Fruit fly (Drosophila melanogaster): ENCODE measurements around the gene CG31008.

Gene CG31008

DNA sequence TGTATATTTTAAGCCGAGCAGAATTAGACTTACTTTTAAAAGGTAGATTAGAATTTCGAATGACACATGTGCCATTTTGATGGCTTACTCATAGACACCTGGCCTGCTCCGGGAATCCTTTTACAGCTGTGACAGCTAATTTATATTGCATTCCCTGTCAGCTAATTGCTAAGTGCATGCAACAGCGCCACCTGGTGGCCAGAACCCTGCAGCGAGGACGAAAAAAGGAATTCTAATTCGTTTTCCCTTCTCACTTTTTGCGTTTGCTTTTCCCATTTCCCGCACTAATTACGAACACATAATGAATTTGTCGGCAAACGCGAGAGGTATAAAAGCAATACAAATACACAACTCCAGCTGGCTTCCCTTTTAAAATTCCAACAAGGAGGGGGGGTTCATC lies at the start of gene CG31008:
TSS of gene CG31008 (minus strand) at position 59 of the 400 bp plus-strand sequence.
- TF ChIP-seq Mnt (GFP tag; optimal IDR thresholded peaks at IDR 0.05) (no peak), Clk (GFP tag; optimal IDR thresholded peaks at IDR 0.05) (no peak), tj (GFP tag; optimal IDR thresholded peaks at IDR 0.05) (no peak), ovo (GFP tag; optimal IDR thresholded peaks at IDR 0.05) (no peak), CG11617 (GFP tag; optimal IDR thresholded peaks at IDR 0.05) (no peak), bab1 (GFP tag; optimal IDR thresholded peaks at IDR 0.05) (no peak), CG7101 (tag; optimal IDR thresholded peaks at IDR 0.05) (no peak), Hr96 (GFP tag; optimal IDR thresholded peaks at IDR 0.05) (no peak), pad (GFP tag; optimal IDR thresholded peaks at IDR 0.05) (no peak), cic (GFP tag; optimal IDR thresholded peaks at IDR 0.05) (no peak), CG5204 (GFP tag; optimal IDR thresholded peaks at IDR 0.05) (no peak), CG14711 (tag; optimal IDR thresholded peaks at IDR 0.05) (no peak), CG1620 (GFP tag; optimal IDR thresholded peaks at IDR 0.05) (no peak)

- TF ChIP-seq cnc (optimal IDR thresholded peaks at IDR 0.05) = no peak
- no peak for TF ChIP-seq CG7045 (GFP tag; optimal IDR thresholded peaks at IDR 0.05)
- no peak for TF ChIP-seq CG1620 (GFP tag; optimal IDR thresholded peaks at IDR 0.05)
- TF ChIP-seq Crg-1 (GFP tag; optimal IDR thresholded peaks at IDR 0.05) = no peak
- no peak for TF ChIP-seq bab1 (GFP tag; optimal IDR thresholded peaks at IDR 0.05)
- no peak for TF ChIP-seq CG14711 (tag; optimal IDR thresholded peaks at IDR 0.05)
- TF ChIP-seq ovo (GFP tag; optimal IDR thresholded peaks at IDR 0.05) = no peak
- TF ChIP-seq pad (GFP tag; optimal IDR thresholded peaks at IDR 0.05) = no peak
- no peak for TF ChIP-seq CG33017 (tag; optimal IDR thresholded peaks at IDR 0.05)
- no peak for TF ChIP-seq CG12768 (GFP tag; optimal IDR thresholded peaks at IDR 0.05)
- TF ChIP-seq Hr96 (GFP tag; optimal IDR thresholded peaks at IDR 0.05) = no peak
- TF ChIP-seq toe (GFP tag; optimal IDR thresholded peaks at IDR 0.05) = no peak
- no peak for TF ChIP-seq kay (GFP tag; ENCODE audit: borderline replicate concordance)
- TF ChIP-seq CG11617 (GFP tag; optimal IDR thresholded peaks at IDR 0.05) = no peak
- no peak for TF ChIP-seq CG5204 (GFP tag; optimal IDR thresholded peaks at IDR 0.05)
- TF ChIP-seq CG7101 (tag; optimal IDR thresholded peaks at IDR 0.05) = no peak
- no peak for TF ChIP-seq Mnt (GFP tag; optimal IDR thresholded peaks at IDR 0.05)
Observed at dm6 chr3R:31038473-31039424, 48.9 kb upstream of the CG31008 start, which contains the start of gene CanA1. Gene CanA1 (plus strand): TSS chr3R:31039374.

- TF ChIP-seq CG12768 (GFP tag; optimal IDR thresholded peaks at IDR 0.05) = no peak
- TF ChIP-seq tj (GFP tag; optimal IDR thresholded peaks at IDR 0.05) = no peak
- TF ChIP-seq CG14711 (tag; optimal IDR thresholded peaks at IDR 0.05) = no peak
- TF ChIP-seq Crg-1 (GFP tag; optimal IDR thresholded peaks at IDR 0.05) = no peak
- no peak for TF ChIP-seq CG1620 (GFP tag; optimal IDR thresholded peaks at IDR 0.05)
- no peak for TF ChIP-seq Hr96 (GFP tag; optimal IDR thresholded peaks at IDR 0.05)
- TF ChIP-seq CG7045 (GFP tag; optimal IDR thresholded peaks at IDR 0.05) = no peak
- TF ChIP-seq cic (GFP tag; optimal IDR thresholded peaks at IDR 0.05) = no peak
- TF ChIP-seq CG7101 (tag; optimal IDR thresholded peaks at IDR 0.05) = no peak
- no peak for TF ChIP-seq pad (GFP tag; optimal IDR thresholded peaks at IDR 0.05)
- no peak for TF ChIP-seq Mnt (GFP tag; optimal IDR thresholded peaks at IDR 0.05)
- no peak for TF ChIP-seq toe (GFP tag; optimal IDR thresholded peaks at IDR 0.05)
- TF ChIP-seq CG33017 (tag; optimal IDR thresholded peaks at IDR 0.05) = no peak
Observed at dm6 chr3R:31035046-31035445, 45.2 kb upstream of the CG31008 start, which contains the start of gene CG33773. Gene CG33773 (plus strand): TSS chr3R:31035346.

- TF ChIP-seq Crg-1 (GFP tag; optimal IDR thresholded peaks at IDR 0.05) = no peak
- no peak for TF ChIP-seq Clk (GFP tag; optimal IDR thresholded peaks at IDR 0.05)
- TF ChIP-seq Mnt (GFP tag; optimal IDR thresholded peaks at IDR 0.05) = no peak
- TF ChIP-seq kay (GFP tag; ENCODE audit: borderline replicate concordance) = no peak
- no peak for TF ChIP-seq CG11617 (GFP tag; optimal IDR thresholded peaks at IDR 0.05)
- no peak for TF ChIP-seq Hr96 (GFP tag; optimal IDR thresholded peaks at IDR 0.05)
- TF ChIP-seq CG1620 (GFP tag; optimal IDR thresholded peaks at IDR 0.05) = no peak
- TF ChIP-seq CG14711 (tag; optimal IDR thresholded peaks at IDR 0.05) = no peak
Observed at dm6 chr3R:31020762-31021161, 31.0 kb upstream of the CG31008 start.

DNA sequence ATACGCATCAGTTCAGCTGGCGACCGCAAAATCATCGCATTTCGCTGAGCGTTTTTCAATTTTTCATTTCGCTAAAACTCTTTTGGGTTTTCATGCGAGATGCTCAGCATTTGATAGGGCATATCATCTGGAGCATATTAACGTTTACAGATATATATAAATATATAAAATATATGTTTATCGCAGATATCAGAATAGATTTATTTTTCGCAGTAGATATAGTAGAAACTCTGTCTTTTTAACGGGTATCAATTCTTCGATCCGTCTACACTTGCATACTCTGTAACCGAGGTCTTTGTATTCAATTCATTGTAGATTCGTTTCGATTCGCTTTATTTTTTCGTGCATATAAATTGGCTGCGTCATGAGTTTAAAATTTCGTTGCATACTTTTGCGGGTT lies 29.9 kb upstream of the CG31008 start:
- no peak for TF ChIP-seq Mnt (GFP tag; optimal IDR thresholded peaks at IDR 0.05)
- TF ChIP-seq kay (GFP tag; ENCODE audit: borderline replicate concordance) = no peak
- no peak for TF ChIP-seq CG7101 (tag; optimal IDR thresholded peaks at IDR 0.05)
- no peak for TF ChIP-seq cnc (optimal IDR thresholded peaks at IDR 0.05)
- no peak for TF ChIP-seq CG7045 (GFP tag; optimal IDR thresholded peaks at IDR 0.05)
- TF ChIP-seq CG14711 (tag; optimal IDR thresholded peaks at IDR 0.05) = no peak
- TF ChIP-seq pad (GFP tag; optimal IDR thresholded peaks at IDR 0.05) = no peak
- TF ChIP-seq CG12768 (GFP tag; optimal IDR thresholded peaks at IDR 0.05) = no peak
- TF ChIP-seq CG11617 (GFP tag; optimal IDR thresholded peaks at IDR 0.05) = no peak

DNA sequence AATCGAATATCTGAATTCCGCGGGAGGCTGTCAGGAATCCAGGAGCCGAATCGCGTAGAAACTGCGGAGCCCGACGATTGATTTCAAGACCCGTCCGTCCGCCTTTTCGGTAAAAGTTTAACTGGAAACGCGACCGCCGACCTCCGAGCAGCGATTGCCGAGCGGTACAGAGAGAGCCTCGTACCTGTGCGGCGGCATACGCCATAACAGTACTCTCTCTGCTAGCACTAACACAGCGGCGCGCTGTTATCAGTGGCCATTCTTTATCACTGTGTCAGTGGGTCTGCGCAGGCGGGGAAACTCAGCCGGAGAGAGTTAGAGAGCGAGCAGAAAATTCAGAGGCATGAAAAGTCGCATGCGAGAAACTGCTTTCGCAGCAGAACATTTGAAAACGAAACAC lies 26.9 kb upstream of the CG31008 start, which contains the start of gene 5-HT7:
TSS of gene 5-HT7 (minus strand) at position 161 of the 400 bp plus-strand sequence.
- no peak for TF ChIP-seq CG7101 (tag; optimal IDR thresholded peaks at IDR 0.05)
- peak; percentile 95 for TF ChIP-seq pad (GFP tag; optimal IDR thresholded peaks at IDR 0.05)

All from whole organism, adult.